Worm (Caenorhabditis elegans) whole organism, early embryonic: ENCODE results near the gene dmsr-8.

ENCODE experiments used
- F13C5.2 ChIP-seq: sonication (generic microtip); optimal IDR thresholded peaks from 2 replicates; lab custom pipeline; 2017; ENCODE audit warnings: mild to moderate bottlenecking, missing genetic modification characterization, inconsistent platforms, missing compliant biosample characterization
- ama-1 ChIP-seq: fragments of 150-350 bp; optimal IDR thresholded peaks from 2 replicates; lab custom pipeline; 2014
- ceh-36 ChIP-seq: sonication (generic microtip); optimal IDR thresholded peaks from 2 replicates; lab custom pipeline; 2016; ENCODE audit warnings: missing genetic modification characterization, inconsistent platforms, missing compliant biosample characterization
- flt-1 ChIP-seq: fragments of 200-800 bp; sonication (Bioruptor generic); IDR thresholded peaks from 2 replicates; pipeline ENCODE4 v1.3.6; 2022; ENCODE audit warnings: missing genetic modification characterization, missing compliant biosample characterization
- pes-1 ChIP-seq: fragments of 200-800 bp; sonication (Bioruptor generic); IDR thresholded peaks from 2 replicates; pipeline ENCODE4 v1.3.6; 2022; ENCODE audit warnings: missing genetic modification reagents, missing genetic modification characterization, missing compliant biosample characterization
- scrt-1 ChIP-seq: fragments of 200-800 bp; sonication (Bioruptor generic); IDR thresholded peaks from 2 replicates; pipeline ENCODE4 v1.3.6; 2022; ENCODE audit warnings: missing genetic modification characterization, missing compliant biosample characterization

DNA sequence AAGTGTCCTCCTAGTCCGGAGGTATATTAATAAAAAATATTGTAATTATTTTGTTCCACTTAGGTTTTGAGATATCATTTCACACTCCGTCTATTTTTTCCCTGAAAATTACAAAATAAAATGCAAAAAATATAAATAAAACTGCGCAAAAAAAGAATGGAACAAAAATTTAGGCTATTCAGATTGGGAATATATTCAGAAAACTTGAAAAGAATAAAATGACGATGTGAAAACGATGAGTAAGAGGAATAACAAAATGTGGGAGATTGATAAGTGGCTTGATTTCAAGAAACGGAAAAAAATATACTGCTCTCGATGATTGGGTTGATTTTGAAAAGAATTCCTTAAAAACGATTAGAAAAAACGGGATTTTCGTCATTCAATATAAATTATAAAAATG, at the start of gene dmsr-8:
- TF ChIP-seq ceh-36 (tag; lab: Kevin White, UChicago) (no peak), ama-1 (lab: Kevin White, UChicago) (no peak), flt-1 (GFP tag; lab: Robert Waterston, UW) (no peak), pes-1 (GFP tag; lab: Robert Waterston, UW) (no peak), scrt-1 (GFP tag; lab: Robert Waterston, UW) (no peak), F13C5.2 (no peak)
